Fruit fly (Drosophila melanogaster) whole organism, embryonic: Measurements from ENCODE around the gene CG8483.
A peak's percentile ranks its signal among the peaks of the same experiment; 100 is the strongest.

Source experiments
- Adf1 ChIP-seq: fragments of 200-800 bp; sonication (Bioruptor generic); IDR thresholded peaks from 2 replicates; pipeline ENCODE4 v1.3.6; 2022; ENCODE audit warnings: missing biosample characterization, missing genetic modification characterization
- Asciz ChIP-seq: fragments of 200-800 bp; sonication (Bioruptor generic); optimal IDR thresholded peaks from 2 replicates; lab custom pipeline; 2017; ENCODE audit warnings: missing biosample characterization, mild to moderate bottlenecking, missing genetic modification characterization, missing genetic modification reagents
- Bgb ChIP-seq: fragments of 200-800 bp; sonication (Bioruptor generic); IDR thresholded peaks from 2 replicates; pipeline ENCODE4 v1.3.6; 2022; ENCODE audit warnings: missing biosample characterization, missing genetic modification characterization; ENCODE audit not compliant: partially characterized antibody
- BtbVII ChIP-seq: fragments of 200-800 bp; sonication (Bioruptor generic); optimal IDR thresholded peaks from 3 replicates; lab custom pipeline; 2017; ENCODE audit warnings: missing biosample characterization, mild to moderate bottlenecking, missing genetic modification characterization
- CG12236 ChIP-seq: fragments of 200-800 bp; sonication (Bioruptor generic); optimal IDR thresholded peaks from 2 replicates; lab custom pipeline; 2016; ENCODE audit warnings: missing biosample characterization, missing genetic modification characterization
- CG14965 ChIP-seq: fragments of 200-800 bp; sonication (Bioruptor generic); optimal IDR thresholded peaks from 2 replicates; lab custom pipeline; 2016; ENCODE audit warnings: missing biosample characterization, missing genetic modification characterization, borderline replicate concordance
- CG15601 ChIP-seq: fragments of 200-800 bp; sonication (Bioruptor generic); optimal IDR thresholded peaks from 3 replicates; lab custom pipeline; 2019; ENCODE audit warnings: missing biosample characterization, mild to moderate bottlenecking, missing genetic modification characterization, moderate library complexity
- CG16815 ChIP-seq: fragments of 200-800 bp; sonication (Bioruptor generic); optimal IDR thresholded peaks from 3 replicates; lab custom pipeline; 2017; ENCODE audit warnings: missing biosample characterization, mild to moderate bottlenecking, missing genetic modification characterization
- CG16863 ChIP-seq: fragments of 200-800 bp; sonication (Bioruptor generic); optimal IDR thresholded peaks from 3 replicates; lab custom pipeline; 2016; ENCODE audit warnings: missing biosample characterization, missing genetic modification characterization
- CG17359 ChIP-seq: fragments of 200-800 bp; sonication (Bioruptor generic); optimal IDR thresholded peaks from 3 replicates; lab custom pipeline; 2018; ENCODE audit warnings: missing biosample characterization, mild to moderate bottlenecking, missing genetic modification characterization, moderate library complexity
- CG18011 ChIP-seq: fragments of 200-800 bp; sonication (Bioruptor generic); optimal IDR thresholded peaks from 2 replicates; lab custom pipeline; 2017; ENCODE audit warnings: missing biosample characterization, missing genetic modification characterization, mild to moderate bottlenecking, moderate library complexity, missing genotype
- CG18262 ChIP-seq: fragments of 200-800 bp; optimal IDR thresholded peaks from 3 replicates; lab custom pipeline; 2019; ENCODE audit warnings: missing biosample characterization, mild to moderate bottlenecking, missing genetic modification characterization, moderate library complexity
- CG18619 ChIP-seq: fragments of 200-800 bp; sonication (Bioruptor generic); optimal IDR thresholded peaks from 3 replicates; lab custom pipeline; 2017; ENCODE audit warnings: missing biosample characterization, mild to moderate bottlenecking, missing genetic modification characterization
- CG2116 ChIP-seq: fragments of 200-800 bp; sonication (Bioruptor generic); optimal IDR thresholded peaks from 3 replicates; lab custom pipeline; 2018; ENCODE audit warnings: missing biosample characterization, mild to moderate bottlenecking, missing genetic modification characterization
- CG31224 ChIP-seq: fragments of 200-800 bp; sonication (Bioruptor generic); IDR thresholded peaks from 2 replicates; pipeline ENCODE4 v1.3.6; 2022; ENCODE audit warnings: missing biosample characterization, missing genetic modification characterization
- CG32767 ChIP-seq: fragments of 200-800 bp; sonication (Bioruptor generic); IDR thresholded peaks from 2 replicates; pipeline ENCODE4 v1.3.6; 2022; ENCODE audit warnings: missing biosample characterization, missing genetic modification characterization
- CG3995 ChIP-seq: fragments of 200-800 bp; sonication (Bioruptor generic); optimal IDR thresholded peaks from 3 replicates; lab custom pipeline; 2016; ENCODE audit warnings: missing biosample characterization, missing genetic modification characterization
- CG42726 ChIP-seq: fragments of 200-800 bp; sonication (Bioruptor generic); IDR thresholded peaks from 2 replicates; pipeline ENCODE4 v1.3.6; 2022; ENCODE audit warnings: missing biosample characterization, missing genetic modification characterization; ENCODE audit not compliant: partially characterized antibody
- CG4424 ChIP-seq: fragments of 200-800 bp; sonication (Bioruptor generic); optimal IDR thresholded peaks from 3 replicates; lab custom pipeline; 2016; ENCODE audit warnings: missing biosample characterization, missing genetic modification characterization
- CG4854 ChIP-seq: fragments of 200-800 bp; sonication (Bioruptor generic); optimal IDR thresholded peaks from 2 replicates; lab custom pipeline; 2016; ENCODE audit warnings: missing biosample characterization, missing genetic modification characterization, inconsistent platforms
- CG6272 ChIP-seq: fragments of 200-800 bp; sonication (Bioruptor generic); IDR thresholded peaks from 2 replicates; pipeline ENCODE4 v1.3.6; 2022; ENCODE audit warnings: missing biosample characterization, missing genetic modification characterization
- CG6813 ChIP-seq: fragments of 200-800 bp; sonication (Bioruptor generic); optimal IDR thresholded peaks from 2 replicates; lab custom pipeline; 2017; ENCODE audit warnings: missing biosample characterization, missing genetic modification characterization, mild to moderate bottlenecking, moderate library complexity, missing genetic modification reagents
- CG7839 ChIP-seq: fragments of 200-800 bp; sonication (Bioruptor generic); optimal IDR thresholded peaks from 3 replicates; lab custom pipeline; 2018; ENCODE audit warnings: missing biosample characterization, mild to moderate bottlenecking, missing genetic modification characterization, moderate library complexity
- CG7928 ChIP-seq: fragments of 200-800 bp; sonication (Bioruptor generic); optimal IDR thresholded peaks from 2 replicates; lab custom pipeline; 2017; ENCODE audit warnings: missing biosample characterization, mild to moderate bottlenecking, missing genetic modification characterization
- CG9932 ChIP-seq: fragments of 200-800 bp; sonication (Bioruptor generic); IDR thresholded peaks from 2 replicates; pipeline ENCODE4 v1.3.6; 2022; ENCODE audit warnings: missing biosample characterization, missing genetic modification characterization
- Camta ChIP-seq: fragments of 200-800 bp; sonication (Bioruptor generic); optimal IDR thresholded peaks from 2 replicates; lab custom pipeline; 2016; ENCODE audit warnings: missing biosample characterization, missing genetic modification characterization
- Dref ChIP-seq: fragments of 200-800 bp; sonication (Bioruptor generic); IDR thresholded peaks from 2 replicates; pipeline ENCODE4 v1.3.6; 2022; ENCODE audit warnings: missing biosample characterization, missing genetic modification characterization
- H2.0 ChIP-seq: fragments of 200-800 bp; sonication (Bioruptor generic); IDR thresholded peaks from 2 replicates; pipeline ENCODE4 v1.3.6; 2022; ENCODE audit warnings: missing biosample characterization, missing genetic modification characterization
- HLH54F ChIP-seq: fragments of 200-800 bp; sonication (Bioruptor generic); optimal IDR thresholded peaks from 3 replicates; lab custom pipeline; 2016; ENCODE audit warnings: missing biosample characterization, missing genetic modification characterization
- Hr3 ChIP-seq: fragments of 200-800 bp; sonication (Bioruptor generic); optimal IDR thresholded peaks from 3 replicates; lab custom pipeline; 2016; ENCODE audit warnings: missing biosample characterization, missing genetic modification characterization
- Hr39 ChIP-seq: fragments of >200 bp; optimal IDR thresholded peaks from 2 replicates; lab custom pipeline; 2017
- Lpt ChIP-seq: fragments of >200 bp; optimal IDR thresholded peaks from 2 replicates; lab custom pipeline; 2018; ENCODE audit warnings: missing biosample characterization, missing genetic modification characterization
- Mrtf ChIP-seq: fragments of 200-800 bp; sonication (Bioruptor generic); IDR thresholded peaks from 3 replicates; pipeline ENCODE4 v1.3.6; 2022; ENCODE audit warnings: missing biosample characterization, missing genetic modification characterization
- NC2α ChIP-seq: fragments of 200-800 bp; sonication (Bioruptor generic); optimal IDR thresholded peaks from 2 replicates; lab custom pipeline; 2016; ENCODE audit warnings: missing biosample characterization, missing genetic modification characterization
- Nf-YB ChIP-seq: fragments of 200-800 bp; sonication (Bioruptor generic); optimal IDR thresholded peaks from 3 replicates; lab custom pipeline; 2019; ENCODE audit warnings: missing biosample characterization, mild to moderate bottlenecking, missing genetic modification characterization, moderate library complexity
- Usf ChIP-seq: fragments of 200-800 bp; sonication (Bioruptor generic); optimal IDR thresholded peaks from 2 replicates; lab custom pipeline; 2017; ENCODE audit warnings: missing genotype, missing biosample characterization, missing genetic modification characterization
- ato ChIP-seq: fragments of 200-800 bp; sonication (Bioruptor generic); IDR thresholded peaks from 2 replicates; pipeline ENCODE4 v1.3.6; 2022; ENCODE audit warnings: missing biosample characterization, missing genetic modification characterization; ENCODE audit not compliant: partially characterized antibody
- cas ChIP-seq: fragments of 200-800 bp; sonication (Bioruptor generic); IDR thresholded peaks from 2 replicates; pipeline ENCODE4 v1.3.6; 2022; ENCODE audit warnings: missing biosample characterization, missing genetic modification characterization
- cg ChIP-seq: fragments of 200-800 bp; sonication (Bioruptor generic); optimal IDR thresholded peaks from 3 replicates; lab custom pipeline; 2019; ENCODE audit warnings: missing biosample characterization, mild to moderate bottlenecking, missing genetic modification characterization, moderate library complexity
- gcm ChIP-seq: fragments of 200-800 bp; sonication (Bioruptor generic); optimal IDR thresholded peaks from 2 replicates; lab custom pipeline; 2019; ENCODE audit warnings: missing biosample characterization, mild to moderate bottlenecking, missing genetic modification characterization, moderate library complexity
- hkb ChIP-seq, 2 experiments: fragments of 200-800 bp in 1 of 2; fragments of >200 bp in 1 of 2; sonication (Bioruptor generic) in 1 of 2; IDR thresholded peaks in 1 of 2; optimal IDR thresholded peaks in 1 of 2; 2 replicates each; pipeline versions ENCODE4 v1.3.6 to Lab custom; 2017 to 2022; ENCODE audit warnings: missing biosample characterization in 1 of 2, missing genetic modification characterization in 1 of 2
- hth ChIP-seq: fragments of >200 bp; optimal IDR thresholded peaks from 2 replicates; lab custom pipeline; 2017; ENCODE audit warnings: inconsistent platforms
- ken ChIP-seq: fragments of 200-800 bp; sonication (Bioruptor generic); IDR thresholded peaks from 3 replicates; pipeline ENCODE4 v1.3.6; 2022; ENCODE audit warnings: missing biosample characterization, missing genetic modification characterization
- lilli ChIP-seq: fragments of 200-800 bp; sonication (Bioruptor generic); optimal IDR thresholded peaks from 3 replicates; lab custom pipeline; 2016; ENCODE audit warnings: missing biosample characterization, missing genetic modification characterization
- lmd ChIP-seq: fragments of 200-800 bp; sonication (Bioruptor generic); IDR thresholded peaks from 2 replicates; pipeline ENCODE4 v1.3.6; 2022; ENCODE audit warnings: missing biosample characterization, missing genetic modification characterization
- nerfin-2 ChIP-seq: fragments of 200-800 bp; sonication (Bioruptor generic); IDR thresholded peaks from 2 replicates; pipeline ENCODE4 v1.3.6; 2022; ENCODE audit warnings: missing biosample characterization, missing genetic modification characterization; ENCODE audit not compliant: partially characterized antibody
- pan ChIP-seq, 4 experiments: fragments of >200 bp in 3 of 4; fragments of 200-800 bp in 1 of 4; sonication (Bioruptor generic) in 1 of 4; optimal IDR thresholded peaks in 3 of 4; IDR thresholded peaks in 1 of 4; 2 replicates each; pipeline versions ENCODE4 v1.3.6 to Lab custom; 2017 to 2022; ENCODE audit warnings: missing biosample characterization in 2 of 4, missing genetic modification characterization in 2 of 4, mixed read lengths in 1 of 4
- pfk ChIP-seq: fragments of 200-800 bp; sonication (Bioruptor generic); optimal IDR thresholded peaks from 2 replicates; lab custom pipeline; 2018; ENCODE audit warnings: missing biosample characterization, mild to moderate bottlenecking, missing genetic modification characterization, moderate library complexity
- rib ChIP-seq: fragments of 200-800 bp; sonication (Bioruptor generic); IDR thresholded peaks from 2 replicates; pipeline ENCODE4 v1.3.6; 2022; ENCODE audit warnings: missing biosample characterization, missing genetic modification characterization
- slp2 ChIP-seq: fragments of 200-800 bp; sonication (Bioruptor generic); optimal IDR thresholded peaks from 2 replicates; lab custom pipeline; 2016; ENCODE audit warnings: missing biosample characterization, missing genetic modification characterization
- sqz ChIP-seq: fragments of 200-800 bp; sonication (Bioruptor generic); optimal IDR thresholded peaks from 3 replicates; lab custom pipeline; 2018; ENCODE audit warnings: missing biosample characterization, mild to moderate bottlenecking, missing genetic modification characterization

Gene CG8483

DNA sequence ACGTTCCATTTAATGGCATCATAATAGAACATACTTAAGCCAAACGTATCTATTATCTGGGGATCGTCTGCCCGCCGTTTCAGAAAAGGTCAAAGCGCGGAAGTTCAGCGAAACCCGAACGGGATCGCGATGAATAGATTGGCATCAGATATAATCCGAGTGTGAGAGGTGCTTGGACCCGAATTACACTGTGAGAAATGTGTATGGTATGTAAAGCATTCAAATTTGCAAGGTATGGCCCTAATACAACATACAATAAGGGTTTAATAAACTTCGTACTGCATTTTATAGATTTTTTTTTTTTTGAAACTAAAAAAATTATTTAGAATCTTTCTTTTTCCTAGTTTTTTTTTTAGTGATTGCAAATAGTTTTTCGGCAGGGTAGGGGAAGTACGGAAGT lies 4.5 kb upstream of the CG8483 start (continued):
- TF ChIP-seq BtbVII (GFP tag; lab: Kevin White, UChicago) (no peak), sqz (GFP tag; lab: Kevin White, UChicago) (no peak), Hr39 (lab: Kevin White, UChicago) (no peak), Asciz (GFP tag; lab: Kevin White, UChicago) (no peak), Usf (GFP tag; lab: Kevin White, UChicago) (no peak), lmd (GFP tag; lab: Robert Waterston, UW) (peak; percentile 34; the same call in 1 of the 2 replicates), cas (GFP tag; lab: Robert Waterston, UW) (no peak), CG9932 (GFP tag; lab: Robert Waterston, UW) (no peak), Camta (GFP tag; lab: Kevin White, UChicago) (no peak), CG16863 (GFP tag; lab: Kevin White, UChicago) (no peak), hth (lab: Kevin White, UChicago) (no peak), CG7839 (tag; lab: Kevin White, UChicago) (peak; percentile 33), lilli (GFP tag; lab: Kevin White, UChicago) (no peak), CG17359 (tag; lab: Kevin White, UChicago) (no peak), CG12236 (no peak), Dref (no peak), CG3995 (no peak), Bgb (GFP tag; lab: Robert Waterston, UW) (no peak), CG42726 (GFP tag; lab: Robert Waterston, UW) (no peak), CG14965 (GFP tag; lab: Kevin White, UChicago) (no peak), CG18011 (GFP tag; lab: Kevin White, UChicago) (no peak), hkb (optimal IDR thresholded peaks at IDR 0.05; lab: Kevin White, UChicago) (no peak), hkb (GFP tag; IDR thresholded peaks at IDR 0.05; lab: Robert Waterston, UW) (no peak), NC2α (GFP tag; lab: Kevin White, UChicago) (no peak), Mrtf (GFP tag; lab: Robert Waterston, UW) (0 out of 3 replicates have a peak, but pooled peaks have one; percentile 33), CG32767 (no peak), nerfin-2 (GFP tag; lab: Robert Waterston, UW) (no peak), CG6272 (no peak), CG7928 (GFP tag; lab: Kevin White, UChicago) (peak; percentile 10), cg (GFP tag; lab: Kevin White, UChicago) (no peak), Nf-YB (no peak), CG18262 (tag; lab: Kevin White, UChicago) (no peak), CG18619 (GFP tag; lab: Kevin White, UChicago) (no peak), CG31224 (GFP tag; lab: Robert Waterston, UW) (peak; percentile 27; the same call in 1 of the 2 replicates), CG2116 (GFP tag; lab: Kevin White, UChicago) (no peak), CG6813 (GFP tag; lab: Kevin White, UChicago) (no peak), ato (GFP tag; lab: Robert Waterston, UW) (no peak), gcm (no peak), Adf1 (GFP tag; lab: Robert Waterston, UW) (no peak), slp2 (GFP tag; lab: Kevin White, UChicago) (no peak), rib (GFP tag; lab: Robert Waterston, UW) (peak; percentile 28; the same call in 1 of the 2 replicates), CG15601 (tag; lab: Kevin White, UChicago) (no peak), ken (GFP tag; lab: Robert Waterston, UW) (no peak), HLH54F (GFP tag; lab: Kevin White, UChicago) (no peak), CG4854 (no peak), pan (optimal IDR thresholded peaks at IDR 0.05; lab: Kevin White, UChicago) (no peak), pan (GFP tag; optimal IDR thresholded peaks at IDR 0.05 in 1 of 2, IDR thresholded peaks at IDR 0.05 in 1 of 2) (no peak), Hr3 (no peak), H2.0 (GFP tag; lab: Robert Waterston, UW) (no peak), pfk (GFP tag; lab: Kevin White, UChicago) (no peak), CG4424 (GFP tag; lab: Kevin White, UChicago) (no peak), Lpt (GFP tag; lab: Kevin White, UChicago) (no peak), CG16815 (GFP tag; lab: Kevin White, UChicago) (no peak)
